Worm (Caenorhabditis elegans) whole organism, L3 larva: ENCODE measurements around the gene ced-9.
A peak's percentile ranks its signal among the peaks of the same experiment; 100 is the strongest.

Experiments used
- R02D3.7 ChIP-seq: fragments of 150-350 bp; optimal IDR thresholded peaks from 2 replicates; lab custom pipeline; 2014; ENCODE audit warnings: missing biosample characterization, missing genetic modification characterization
- ZK546.5 ChIP-seq: sonication (generic microtip); optimal IDR thresholded peaks from 2 replicates; lab custom pipeline; 2017; ENCODE audit warnings: missing biosample characterization, missing genetic modification characterization
- aly-2 ChIP-seq: fragments of 150-350 bp; optimal IDR thresholded peaks from 2 replicates; lab custom pipeline; 2014; ENCODE audit warnings: missing biosample characterization, missing genetic modification characterization
- ama-1 ChIP-seq: fragments of 150-350 bp; optimal IDR thresholded peaks from 2 replicates; lab custom pipeline; 2018
- ceh-16 ChIP-seq: sonication (generic microtip); optimal IDR thresholded peaks from 2 replicates; lab custom pipeline; 2017; ENCODE audit warnings: missing biosample characterization, missing genetic modification characterization
- ceh-28 ChIP-seq: fragments of 150-350 bp; optimal IDR thresholded peaks from 2 replicates; lab custom pipeline; 2014; ENCODE audit warnings: missing biosample characterization, missing genetic modification reagents, missing genetic modification characterization
- ceh-82 ChIP-seq: fragments of 150-350 bp; optimal IDR thresholded peaks from 2 replicates; lab custom pipeline; 2014; ENCODE audit warnings: missing biosample characterization, missing genetic modification characterization
- ceh-9 ChIP-seq: sonication (generic microtip); optimal IDR thresholded peaks from 2 replicates; lab custom pipeline; 2018; ENCODE audit warnings: missing biosample characterization, missing genetic modification characterization
- daf-12 ChIP-seq: fragments of 150-350 bp; optimal IDR thresholded peaks from 2 replicates; lab custom pipeline; 2014; ENCODE audit warnings: missing biosample characterization, missing genetic modification reagents, missing genetic modification characterization
- egl-27 ChIP-seq: sonication (generic microtip); optimal IDR thresholded peaks from 4 replicates; lab custom pipeline; 2017; ENCODE audit warnings: missing biosample characterization, missing genetic modification reagents, missing genetic modification characterization
- egl-5 ChIP-seq: fragments of 150-350 bp; optimal IDR thresholded peaks from 2 replicates; lab custom pipeline; 2017; ENCODE audit warnings: missing biosample characterization, missing genetic modification reagents, missing genetic modification characterization, inconsistent platforms
- elt-1 ChIP-seq: fragments of 150-350 bp; optimal IDR thresholded peaks from 2 replicates; lab custom pipeline; 2014; ENCODE audit warnings: missing biosample characterization, missing genetic modification characterization
- elt-2 ChIP-seq: sonication (generic microtip); optimal IDR thresholded peaks from 2 replicates; lab custom pipeline; 2016; ENCODE audit warnings: missing genetic modification reagents, mild to moderate bottlenecking, missing genetic modification characterization, missing compliant biosample characterization
- elt-3 ChIP-seq, 3 experiments: fragments of 150-350 bp in 1 of 3; sonication (generic microtip) in 2 of 3; optimal IDR thresholded peaks; 2 replicates in 2 of 3; 4 replicates in 1 of 3; lab custom pipeline; 2014 to 2017; ENCODE audit warnings: missing biosample characterization in 3 of 3, missing genetic modification characterization in 3 of 3
- eor-1 ChIP-seq, 2 experiments: fragments of 150-350 bp; optimal IDR thresholded peaks; 2 replicates each; lab custom pipeline; 2014 to 2018; ENCODE audit warnings: missing biosample characterization in 2 of 2, missing genetic modification characterization in 2 of 2
- fkh-10 ChIP-seq: sonication (generic microtip); optimal IDR thresholded peaks from 2 replicates; lab custom pipeline; 2017; ENCODE audit warnings: missing biosample characterization, missing genetic modification reagents, missing genetic modification characterization
- fkh-2 ChIP-seq: fragments of 150-350 bp; optimal IDR thresholded peaks from 2 replicates; lab custom pipeline; 2014; ENCODE audit warnings: missing biosample characterization, missing genetic modification reagents, missing genetic modification characterization
- fos-1 ChIP-seq: fragments of 150-350 bp; optimal IDR thresholded peaks from 2 replicates; lab custom pipeline; 2014; ENCODE audit warnings: missing biosample characterization, missing genetic modification characterization
- hmg-11 ChIP-seq: sonication (generic microtip); optimal IDR thresholded peaks from 2 replicates; lab custom pipeline; 2016; ENCODE audit warnings: missing genetic modification characterization, missing compliant biosample characterization
- jun-1 ChIP-seq: fragments of 150-350 bp; optimal IDR thresholded peaks from 2 replicates; lab custom pipeline; 2014; ENCODE audit warnings: missing biosample characterization, missing genetic modification reagents, missing genetic modification characterization
- lin-15B ChIP-seq: fragments of 150-350 bp; optimal IDR thresholded peaks from 2 replicates; lab custom pipeline; 2014; ENCODE audit warnings: missing biosample characterization, missing genetic modification characterization
- lin-39 ChIP-seq: fragments of 150-350 bp; optimal IDR thresholded peaks from 2 replicates; lab custom pipeline; 2018; ENCODE audit warnings: missing biosample characterization, missing genetic modification reagents, missing genetic modification characterization
- lsy-12 ChIP-seq: sonication (generic microtip); optimal IDR thresholded peaks from 2 replicates; lab custom pipeline; 2016; ENCODE audit warnings: mild to moderate bottlenecking, missing genetic modification characterization, missing compliant biosample characterization
- mdl-1 ChIP-seq: fragments of 150-350 bp; optimal IDR thresholded peaks from 2 replicates; lab custom pipeline; 2014; ENCODE audit warnings: missing biosample characterization, missing genetic modification characterization
- mml-1 ChIP-seq: fragments of 150-350 bp; sonication (generic microtip); optimal IDR thresholded peaks from 3 replicates; lab custom pipeline; 2014; ENCODE audit warnings: missing biosample characterization, missing genetic modification characterization
- nfya-1 ChIP-seq: sonication (generic microtip); optimal IDR thresholded peaks from 2 replicates; lab custom pipeline; 2017; ENCODE audit warnings: missing genetic modification characterization, mild to moderate bottlenecking, missing compliant biosample characterization, antibody characterized with exemption, moderate library complexity; ENCODE audit not compliant: insufficient read depth
- nhr-11 ChIP-seq: fragments of 150-350 bp; optimal IDR thresholded peaks from 2 replicates; lab custom pipeline; 2014; ENCODE audit warnings: missing biosample characterization, missing genetic modification characterization
- nhr-12 ChIP-seq: fragments of 150-350 bp; optimal IDR thresholded peaks from 2 replicates; lab custom pipeline; 2014; ENCODE audit warnings: missing biosample characterization, missing genetic modification characterization
- nhr-23 ChIP-seq: fragments of 150-350 bp; optimal IDR thresholded peaks from 2 replicates; lab custom pipeline; 2014; ENCODE audit warnings: missing biosample characterization, missing genetic modification reagents, missing genetic modification characterization
- nhr-237 ChIP-seq: fragments of 150-350 bp; optimal IDR thresholded peaks from 2 replicates; lab custom pipeline; 2014; ENCODE audit warnings: missing biosample characterization, missing genetic modification characterization
- nhr-25 ChIP-seq: sonication (generic microtip); optimal IDR thresholded peaks from 2 replicates; lab custom pipeline; 2017; ENCODE audit warnings: missing biosample characterization, missing genetic modification characterization
- nhr-28 ChIP-seq: fragments of 150-350 bp; optimal IDR thresholded peaks from 2 replicates; lab custom pipeline; 2014; ENCODE audit warnings: missing biosample characterization, missing genetic modification characterization
- nhr-43 ChIP-seq: sonication (generic microtip); optimal IDR thresholded peaks from 2 replicates; lab custom pipeline; 2016; ENCODE audit warnings: mild to moderate bottlenecking, missing genetic modification characterization, missing compliant biosample characterization; ENCODE audit not compliant: poor library complexity, severe bottlenecking
- nhr-67 ChIP-seq: fragments of 150-350 bp; optimal IDR thresholded peaks from 2 replicates; lab custom pipeline; 2014; ENCODE audit warnings: missing biosample characterization, missing genetic modification characterization
- nhr-76 ChIP-seq: fragments of 150-350 bp; sonication (generic microtip); optimal IDR thresholded peaks from 5 replicates; lab custom pipeline; 2014; ENCODE audit warnings: missing biosample characterization, missing genetic modification characterization
- nhr-77 ChIP-seq: fragments of 150-350 bp; optimal IDR thresholded peaks from 2 replicates; lab custom pipeline; 2014; ENCODE audit warnings: missing biosample characterization, missing genetic modification characterization
- pha-4 ChIP-seq: fragments of 150-350 bp; optimal IDR thresholded peaks from 2 replicates; lab custom pipeline; 2014; ENCODE audit warnings: missing biosample characterization, missing genetic modification reagents, missing genetic modification characterization
- pqm-1 ChIP-seq: fragments of 150-350 bp; optimal IDR thresholded peaks from 2 replicates; lab custom pipeline; 2017; ENCODE audit warnings: missing biosample characterization, missing genetic modification characterization, inconsistent platforms
- sea-2 ChIP-seq: fragments of 150-350 bp; sonication (generic microtip); optimal IDR thresholded peaks from 4 replicates; lab custom pipeline; 2014; ENCODE audit warnings: missing biosample characterization, missing genetic modification reagents, missing genetic modification characterization
- skn-1 ChIP-seq: fragments of 150-350 bp; optimal IDR thresholded peaks from 2 replicates; lab custom pipeline; 2014; ENCODE audit warnings: missing biosample characterization, missing genetic modification characterization
- snpc-4 ChIP-seq: fragments of 150-350 bp; optimal IDR thresholded peaks from 2 replicates; lab custom pipeline; 2014; ENCODE audit warnings: missing biosample characterization, missing genetic modification characterization
- tbx-2 ChIP-seq: sonication (generic microtip); optimal IDR thresholded peaks from 2 replicates; lab custom pipeline; 2016; ENCODE audit warnings: mild to moderate bottlenecking, missing genetic modification characterization, missing compliant biosample characterization
- unc-39 ChIP-seq: sonication (generic microtip); optimal IDR thresholded peaks from 4 replicates; lab custom pipeline; 2017; ENCODE audit warnings: missing biosample characterization, missing genetic modification characterization
- unc-62 ChIP-seq: fragments of 150-350 bp; sonication (generic microtip); optimal IDR thresholded peaks from 4 replicates; lab custom pipeline; 2014; ENCODE audit warnings: missing biosample characterization, missing genetic modification reagents, missing genetic modification characterization
- zag-1 ChIP-seq: fragments of 150-350 bp; optimal IDR thresholded peaks from 2 replicates; lab custom pipeline; 2014; ENCODE audit warnings: missing biosample characterization, missing genetic modification characterization
- ztf-11 ChIP-seq: fragments of 150-350 bp; optimal IDR thresholded peaks from 2 replicates; lab custom pipeline; 2014; ENCODE audit warnings: missing biosample characterization, missing genetic modification characterization
- ztf-4 ChIP-seq: fragments of 150-350 bp; optimal IDR thresholded peaks from 2 replicates; lab custom pipeline; 2014; ENCODE audit warnings: missing biosample characterization, missing genetic modification characterization

ced-9 gene

DNA sequence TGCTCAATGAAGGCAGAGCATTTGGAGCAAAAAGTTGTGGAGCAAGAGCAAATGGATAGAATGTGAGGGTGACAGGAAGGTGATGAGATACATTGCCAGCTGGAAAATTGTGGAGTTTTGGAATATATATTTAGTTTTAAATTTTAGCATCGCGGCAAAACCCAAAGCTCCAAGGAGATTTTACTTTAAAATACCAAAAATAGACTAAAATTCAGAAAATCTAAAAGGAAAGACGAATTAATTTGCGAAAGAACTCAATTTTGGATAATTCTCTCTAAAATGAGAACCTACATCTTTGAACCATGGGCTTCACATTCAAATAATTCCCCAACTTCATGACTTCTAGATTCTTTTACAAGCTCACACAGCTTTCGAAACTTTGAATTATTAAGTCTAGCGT, 2.4 kb upstream of the ced-9 start, which contains the start of gene T07C4.12:
Gene T07C4.12 (minus strand): TSS at position 101 of the 400 bp plus-strand sequence.
- TF ChIP-seq nhr-11 (tag; lab: Kevin White, UChicago) (no peak), fkh-10 (GFP tag; lab: Kevin White, UChicago) (no peak), unc-39 (tag; lab: Kevin White, UChicago) (no peak), pha-4 (tag; lab: Kevin White, UChicago) (no peak), ceh-9 (tag; lab: Kevin White, UChicago) (no peak), pqm-1 (no peak), fkh-2 (no peak), nhr-77 (tag; lab: Kevin White, UChicago) (no peak), nhr-25 (no peak), elt-2 (tag; lab: Kevin White, UChicago) (no peak), snpc-4 (tag; lab: Kevin White, UChicago) (no peak), nhr-237 (tag; lab: Kevin White, UChicago) (no peak), fos-1 (tag; lab: Kevin White, UChicago) (no peak), elt-3 (tag; optimal IDR thresholded peaks at IDR 0.05; lab: Kevin White, UChicago) (no peak), lsy-12 (tag; lab: Kevin White, UChicago) (no peak), nhr-23 (tag; lab: Kevin White, UChicago) (no peak)
- TF ChIP-seq, all 47 proteins: peak for 0

- TF ChIP-seq skn-1 = peak; percentile 69
- no peak for TF ChIP-seq zag-1 (tag; lab: Kevin White, UChicago)
- no peak for TF ChIP-seq nhr-28 (tag; lab: Kevin White, UChicago)
- peak; percentile 35 for TF ChIP-seq nhr-77 (tag; lab: Kevin White, UChicago)
- peak; percentile 45 for TF ChIP-seq fkh-10 (GFP tag; lab: Kevin White, UChicago)
- no peak for TF ChIP-seq unc-62
- TF ChIP-seq daf-12 (tag; lab: Kevin White, UChicago) = no peak
- peak; percentile 84 for TF ChIP-seq elt-2 (tag; lab: Kevin White, UChicago)
- TF ChIP-seq lsy-12 (tag; lab: Kevin White, UChicago) = peak; percentile 87
- TF ChIP-seq ceh-16 (tag; lab: Kevin White, UChicago) = no peak
- peak; percentile 56 for TF ChIP-seq ceh-82
- peak; percentile 82 for TF ChIP-seq jun-1 (tag; lab: Kevin White, UChicago)
- TF ChIP-seq nhr-12 = no peak
- TF ChIP-seq unc-39 (tag; lab: Kevin White, UChicago) = no peak
- no peak for TF ChIP-seq fkh-2
- peak; percentile 72 for TF ChIP-seq lin-39 (tag; lab: Kevin White, UChicago)
- peak; percentile 68 for TF ChIP-seq R02D3.7 (tag; lab: Kevin White, UChicago)
- peak; percentile 39 for TF ChIP-seq egl-5 (tag; lab: Kevin White, UChicago)
- no peak for TF ChIP-seq mml-1 (tag; lab: Kevin White, UChicago)
- no peak for TF ChIP-seq mdl-1
- no peak for TF ChIP-seq aly-2 (tag; lab: Kevin White, UChicago)
- TF ChIP-seq pqm-1 = peak; percentile 71
- TF ChIP-seq ztf-11 (tag; lab: Kevin White, UChicago) = no peak
- TF ChIP-seq elt-3 (tag; optimal IDR thresholded peaks at IDR 0.05; lab: Kevin White, UChicago) = no peak
- peak; percentile 90 for TF ChIP-seq nfya-1 (tag; lab: Kevin White, UChicago)
- TF ChIP-seq nhr-76 (tag; lab: Kevin White, UChicago) = no peak
- peak; percentile 73 for TF ChIP-seq snpc-4 (tag; lab: Kevin White, UChicago)
- no peak for TF ChIP-seq nhr-237 (tag; lab: Kevin White, UChicago)
- peak; percentile 91 for TF ChIP-seq lin-15B (tag; lab: Kevin White, UChicago)
- TF ChIP-seq elt-1 (tag; lab: Kevin White, UChicago) = peak; percentile 33
- no peak for TF ChIP-seq ztf-4 (tag; lab: Kevin White, UChicago)
- TF ChIP-seq ceh-28 (tag; lab: Kevin White, UChicago) = peak; percentile 60
- TF ChIP-seq ZK546.5 (tag; lab: Kevin White, UChicago) = no peak
- TF ChIP-seq nhr-43 (tag; lab: Kevin White, UChicago) = peak; percentile 87
- peak; percentile 82 for TF ChIP-seq tbx-2 (tag; lab: Kevin White, UChicago)
- peak; percentile 89 for TF ChIP-seq nhr-23 (tag; lab: Kevin White, UChicago)
- TF ChIP-seq sea-2 = no peak
- TF ChIP-seq hmg-11 = peak; percentile 91
- TF ChIP-seq ceh-9 (tag; lab: Kevin White, UChicago) = no peak
- no peak for TF ChIP-seq egl-27 (tag; lab: Kevin White, UChicago)
- no peak for TF ChIP-seq nhr-11 (tag; lab: Kevin White, UChicago)
- peak; percentile 83 for TF ChIP-seq pha-4 (tag; lab: Kevin White, UChicago)
- TF ChIP-seq fos-1 (tag; lab: Kevin White, UChicago) = no peak
- TF ChIP-seq ama-1 (lab: Kevin White, UChicago) = peak; percentile 52
- peak; percentile 89 for TF ChIP-seq nhr-25
- TF ChIP-seq nhr-67 (tag; lab: Kevin White, UChicago) = no peak
- no peak for TF ChIP-seq eor-1 (tag; optimal IDR thresholded peaks at IDR 0.05; lab: Kevin White, UChicago)
These were observed 920 bp upstream of the ced-9 start, which contains the start of the genes jmjd-4 and mev-1 for ce11 chrIII:10333961-10334542. TSS of gene jmjd-4 (minus strand) at chrIII:10334018. TSS of gene mev-1 (plus strand) at chrIII:10334277.
